Worm (Caenorhabditis elegans) whole organism, young adult: ENCODE data around the gene best-19.

ENCODE experiments used
- B0019.2 ChIP-seq: fragments of 200-800 bp; sonication (Bioruptor generic); conservative IDR thresholded peaks from 2 replicates; pipeline ENCODE4 v1.3.6; 2022; ENCODE audit warnings: missing genetic modification reagents, missing genetic modification characterization, missing compliant biosample characterization
- B0261.1 ChIP-seq: sonication (generic microtip); optimal IDR thresholded peaks from 2 replicates; lab custom pipeline; 2016; ENCODE audit warnings: mild to moderate bottlenecking, missing genetic modification characterization, moderate library complexity, missing compliant biosample characterization
- F23B12.7 ChIP-seq: sonication (generic microtip); optimal IDR thresholded peaks from 2 replicates; lab custom pipeline; 2017; ENCODE audit warnings: missing genetic modification characterization, mild to moderate bottlenecking, missing compliant biosample characterization, antibody characterized with exemption, moderate library complexity; ENCODE audit not compliant: insufficient read depth
- F37B4.10 ChIP-seq: fragments of 200-800 bp; sonication (Bioruptor generic); IDR thresholded peaks from 2 replicates; pipeline ENCODE4 v1.3.6; 2022; ENCODE audit warnings: missing genetic modification characterization, missing compliant biosample characterization
- F39B2.1 ChIP-seq: fragments of 200-800 bp; sonication (Bioruptor generic); IDR thresholded peaks from 2 replicates; pipeline ENCODE4 v1.3.6; 2022; ENCODE audit warnings: missing genetic modification reagents, missing genetic modification characterization, missing compliant biosample characterization
- F49E8.2 ChIP-seq: sonication (generic microtip); optimal IDR thresholded peaks from 3 replicates; lab custom pipeline; 2017; ENCODE audit warnings: missing genetic modification characterization, mild to moderate bottlenecking, missing compliant biosample characterization, antibody characterized with exemption, moderate library complexity; ENCODE audit not compliant: insufficient read depth
- F52B5.7 ChIP-seq: sonication (generic microtip); optimal IDR thresholded peaks from 2 replicates; lab custom pipeline; 2016; ENCODE audit warnings: mild to moderate bottlenecking, missing genetic modification characterization, missing compliant biosample characterization
- F55B11.4 ChIP-seq: sonication (generic microtip); optimal IDR thresholded peaks from 2 replicates; lab custom pipeline; 2016; ENCODE audit warnings: missing compliant biosample characterization, missing genetic modification characterization, borderline replicate concordance; ENCODE audit not compliant: insufficient read depth
- K12H6.12 ChIP-seq: fragments of 200-800 bp; sonication (Bioruptor generic); optimal IDR thresholded peaks from 2 replicates; lab custom pipeline; 2018; ENCODE audit warnings: mild to moderate bottlenecking, missing genetic modification characterization, missing compliant biosample characterization
- T07F8.4 ChIP-seq: sonication (generic microtip); optimal IDR thresholded peaks from 2 replicates; lab custom pipeline; 2016; ENCODE audit warnings: mild to moderate bottlenecking, missing genetic modification characterization, moderate library complexity, missing compliant biosample characterization
- T26A5.8 ChIP-seq: sonication (generic microtip); optimal IDR thresholded peaks from 2 replicates; lab custom pipeline; 2016; ENCODE audit warnings: missing genetic modification characterization, missing compliant biosample characterization
- akir-1 ChIP-seq: fragments of 200-800 bp; sonication (Bioruptor generic); optimal IDR thresholded peaks from 2 replicates; lab custom pipeline; 2018; ENCODE audit warnings: mild to moderate bottlenecking, missing genetic modification characterization, moderate library complexity, missing compliant biosample characterization
- ama-1 ChIP-seq, 3 experiments: fragments of 150-350 bp in 1 of 3; sonication (generic microtip) in 2 of 3; optimal IDR thresholded peaks; 2 replicates each; lab custom pipeline; 2014 to 2018; ENCODE audit warnings: missing biosample characterization in 2 of 3, missing genetic modification characterization in 2 of 3, missing genetic modification reagents in 2 of 3
- aptf-3 ChIP-seq: fragments of 200-800 bp; sonication (Bioruptor generic); IDR thresholded peaks from 2 replicates; pipeline ENCODE4 v1.3.6; 2022; ENCODE audit warnings: missing genetic modification characterization, missing compliant biosample characterization
- atf-7 ChIP-seq: sonication (generic microtip); optimal IDR thresholded peaks from 2 replicates; lab custom pipeline; 2017; ENCODE audit warnings: mild to moderate bottlenecking, missing genetic modification characterization, missing compliant biosample characterization
- athp-1 ChIP-seq: sonication (generic microtip); optimal IDR thresholded peaks from 2 replicates; lab custom pipeline; 2017; ENCODE audit warnings: mild to moderate bottlenecking, missing genetic modification characterization, missing compliant biosample characterization
- attf-3 ChIP-seq: fragments of 200-800 bp; sonication (Bioruptor generic); conservative IDR thresholded peaks from 2 replicates; pipeline ENCODE4 v1.3.6; 2022; ENCODE audit warnings: missing genetic modification reagents, missing genetic modification characterization, missing compliant biosample characterization
- attf-5 ChIP-seq: fragments of 200-800 bp; sonication (Bioruptor generic); optimal IDR thresholded peaks from 2 replicates; lab custom pipeline; 2018; ENCODE audit warnings: mild to moderate bottlenecking, missing genetic modification characterization, missing compliant biosample characterization
- bed-1 ChIP-seq: fragments of 200-800 bp; sonication (Bioruptor generic); IDR thresholded peaks from 2 replicates; pipeline ENCODE4 v1.3.6; 2022; ENCODE audit warnings: missing genetic modification reagents, missing genetic modification characterization, missing compliant biosample characterization
- ceh-27 ChIP-seq: fragments of 200-800 bp; sonication (Bioruptor generic); optimal IDR thresholded peaks from 2 replicates; lab custom pipeline; 2018; ENCODE audit warnings: mild to moderate bottlenecking, missing genetic modification characterization, moderate library complexity, missing compliant biosample characterization
- ceh-40 ChIP-seq: fragments of 200-800 bp; sonication (Bioruptor generic); IDR thresholded peaks from 2 replicates; pipeline ENCODE4 v1.3.6; 2022; ENCODE audit warnings: missing genetic modification characterization, missing compliant biosample characterization
- ceh-79 ChIP-seq: sonication (generic microtip); optimal IDR thresholded peaks from 2 replicates; lab custom pipeline; 2017; ENCODE audit warnings: mild to moderate bottlenecking, missing genetic modification characterization, missing compliant biosample characterization
- egrh-3 ChIP-seq: fragments of 200-800 bp; sonication (Bioruptor generic); IDR thresholded peaks from 2 replicates; pipeline ENCODE4 v1.3.6; 2022; ENCODE audit warnings: missing genetic modification reagents, missing genetic modification characterization, missing compliant biosample characterization
- hmg-1.2 ChIP-seq: fragments of 200-800 bp; sonication (Bioruptor generic); IDR thresholded peaks from 2 replicates; pipeline ENCODE4 v1.3.6; 2022; ENCODE audit warnings: missing genetic modification reagents, missing genetic modification characterization, missing compliant biosample characterization
- hsf-1 ChIP-seq: fragments of 200-800 bp; sonication (Bioruptor generic); IDR thresholded peaks from 2 replicates; pipeline ENCODE4 v1.3.6; 2022; ENCODE audit warnings: missing genetic modification reagents, missing genetic modification characterization, missing compliant biosample characterization
- lag-1 ChIP-seq: fragments of 200-800 bp; sonication (Bioruptor generic); IDR thresholded peaks from 2 replicates; pipeline ENCODE4 v1.3.6; 2022; ENCODE audit warnings: missing genetic modification reagents, missing genetic modification characterization, missing compliant biosample characterization
- let-607 ChIP-seq, 2 experiments: fragments of 200-800 bp in 1 of 2; sonication (Bioruptor generic) in 1 of 2; sonication (generic microtip) in 1 of 2; optimal IDR thresholded peaks; 2 replicates each; lab custom pipeline; 2016 to 2018; ENCODE audit warnings: mild to moderate bottlenecking in 2 of 2, missing compliant biosample characterization in 2 of 2, missing genetic modification characterization in 2 of 2, moderate library complexity in 2 of 2, missing genotype in 1 of 2
- lin-40 ChIP-seq: sonication (generic microtip); optimal IDR thresholded peaks from 2 replicates; lab custom pipeline; 2016; ENCODE audit warnings: missing genetic modification characterization, mild to moderate bottlenecking, missing compliant biosample characterization, missing genotype, missing genetic modification reagents
- lin-54 ChIP-seq: fragments of 200-800 bp; sonication (Bioruptor generic); optimal IDR thresholded peaks from 2 replicates; lab custom pipeline; 2018; ENCODE audit warnings: mild to moderate bottlenecking, missing genetic modification characterization, missing compliant biosample characterization
- lir-1 ChIP-seq: fragments of 200-800 bp; sonication (Bioruptor generic); conservative IDR thresholded peaks from 2 replicates; pipeline ENCODE4 v1.3.6; 2022; ENCODE audit warnings: missing genetic modification reagents, missing genetic modification characterization, missing compliant biosample characterization
- mes-4 ChIP-seq: sonication (generic microtip); optimal IDR thresholded peaks from 2 replicates; lab custom pipeline; 2016; ENCODE audit warnings: missing genotype, missing genetic modification characterization, missing compliant biosample characterization
- nfya-2 ChIP-seq: fragments of 200-800 bp; sonication (Bioruptor generic); IDR thresholded peaks from 2 replicates; pipeline ENCODE4 v1.3.6; 2022; ENCODE audit warnings: missing genetic modification reagents, missing genetic modification characterization, missing compliant biosample characterization
- nhr-179 ChIP-seq: sonication (generic microtip); optimal IDR thresholded peaks from 2 replicates; lab custom pipeline; 2016; ENCODE audit warnings: mild to moderate bottlenecking, missing genetic modification characterization, missing compliant biosample characterization
- nhr-80 ChIP-seq: sonication (generic microtip); optimal IDR thresholded peaks from 2 replicates; lab custom pipeline; 2016; ENCODE audit warnings: missing genetic modification characterization, missing compliant biosample characterization
- pbrm-1 ChIP-seq: fragments of 200-800 bp; sonication (Bioruptor generic); IDR thresholded peaks from 2 replicates; pipeline ENCODE4 v1.3.6; 2022; ENCODE audit warnings: missing genetic modification reagents, missing genetic modification characterization, missing compliant biosample characterization
- pha-4 ChIP-seq: fragments of 150-350 bp; sonication (generic microtip); optimal IDR thresholded peaks from 2 replicates; lab custom pipeline; 2014; ENCODE audit warnings: missing biosample characterization, missing genetic modification reagents, missing genetic modification characterization
- snpc-1.1 ChIP-seq: sonication (generic microtip); optimal IDR thresholded peaks from 2 replicates; lab custom pipeline; 2017; ENCODE audit warnings: missing genetic modification characterization, mild to moderate bottlenecking, missing compliant biosample characterization, antibody characterized with exemption, moderate library complexity, missing genotype, missing genetic modification reagents; ENCODE audit not compliant: insufficient read depth
- snpc-3.4 ChIP-seq: sonication (generic microtip); optimal IDR thresholded peaks from 2 replicates; lab custom pipeline; 2017; ENCODE audit warnings: missing genetic modification characterization, mild to moderate bottlenecking, missing compliant biosample characterization, antibody characterized with exemption, moderate library complexity, missing genotype, missing genetic modification reagents
- snpc-4 ChIP-seq, 5 experiments: fragments of 150-350 bp in 1 of 5; sonication (generic microtip) in 4 of 5; optimal IDR thresholded peaks; 2 replicates each; lab custom pipeline; 2014 to 2018; ENCODE audit warnings: missing genetic modification characterization in 5 of 5, missing biosample characterization in 3 of 5, antibody characterized with exemption in 2 of 5, mild to moderate bottlenecking in 2 of 5, missing compliant biosample characterization in 2 of 5, missing genotype in 2 of 5, moderate library complexity in 2 of 5, missing genetic modification reagents in 1 of 5
- tbp1 ChIP-seq: fragments of 200-800 bp; sonication (Bioruptor generic); optimal IDR thresholded peaks from 2 replicates; lab custom pipeline; 2018; ENCODE audit warnings: mild to moderate bottlenecking, missing genetic modification characterization, missing compliant biosample characterization
- unc-62 ChIP-seq: fragments of 150-350 bp; optimal IDR thresholded peaks from 2 replicates; lab custom pipeline; 2014; ENCODE audit warnings: missing biosample characterization, missing genetic modification reagents, missing genetic modification characterization
- xnd-1 ChIP-seq: sonication (generic microtip); optimal IDR thresholded peaks from 2 replicates; lab custom pipeline; 2016; ENCODE audit warnings: missing genotype, missing genetic modification reagents, missing genetic modification characterization, missing compliant biosample characterization
- zim-3 ChIP-seq: sonication (generic microtip); optimal IDR thresholded peaks from 2 replicates; lab custom pipeline; 2017; ENCODE audit warnings: mild to moderate bottlenecking, missing genetic modification characterization, moderate library complexity, missing compliant biosample characterization
- ztf-22 ChIP-seq: fragments of 200-800 bp; sonication (Bioruptor generic); optimal IDR thresholded peaks from 2 replicates; lab custom pipeline; 2018; ENCODE audit warnings: mild to moderate bottlenecking, missing genetic modification characterization, moderate library complexity, missing compliant biosample characterization
- ztf-28 ChIP-seq: fragments of 200-800 bp; sonication (Bioruptor generic); IDR thresholded peaks from 2 replicates; pipeline ENCODE4 v1.3.6; 2022; ENCODE audit warnings: missing genetic modification reagents, missing genetic modification characterization, missing compliant biosample characterization
- ztf-3 ChIP-seq: fragments of 200-800 bp; sonication (Bioruptor generic); optimal IDR thresholded peaks from 2 replicates; lab custom pipeline; 2018; ENCODE audit warnings: mild to moderate bottlenecking, missing genetic modification characterization, missing compliant biosample characterization

best-19 gene

ce11 chrIV:274185-274584 is 9.3 kb upstream of the best-19 start, which contains the start of gene sma-10:
TSS of gene sma-10 (plus strand) at chrIV:274420.
- TF ChIP-seq F39B2.1 (no peak), unc-62 (no peak), B0261.1 (no peak), F52B5.7 (tag; lab: Kevin White, UChicago) (no peak), K12H6.12 (tag; lab: Kevin White, UChicago) (no peak), let-607 (tag; optimal IDR thresholded peaks at IDR 0.05; lab: Kevin White, UChicago) (peak in 1 of 2 experiments; percentile 24), nhr-80 (tag; lab: Kevin White, UChicago) (peak; percentile 95), egrh-3 (GFP tag; lab: Robert Waterston, UW) (no peak), attf-5 (GFP tag; lab: Kevin White, UChicago) (peak; percentile 65), ama-1 (optimal IDR thresholded peaks at IDR 0.05; lab: Kevin White, UChicago) (no peak), ama-1 (GFP tag; optimal IDR thresholded peaks at IDR 0.05; lab: Kevin White, UChicago) (no peak), B0019.2 (GFP tag; lab: Robert Waterston, UW) (no peak), snpc-1.1 (tag; lab: Kevin White, UChicago) (no peak), xnd-1 (tag; lab: Kevin White, UChicago) (no peak), F23B12.7 (no peak), F37B4.10 (no peak), nfya-2 (no peak), hmg-1.2 (GFP tag; lab: Robert Waterston, UW) (peak; percentile 40; the same call in 1 of the 2 replicates), snpc-3.4 (tag; lab: Kevin White, UChicago) (no peak), atf-7 (tag; lab: Kevin White, UChicago) (peak; percentile 65), ceh-27 (GFP tag; lab: Kevin White, UChicago) (no peak), F49E8.2 (tag; lab: Kevin White, UChicago) (no peak), ceh-79 (tag; lab: Kevin White, UChicago) (no peak), nhr-179 (tag; lab: Kevin White, UChicago) (no peak), T07F8.4 (tag; lab: Kevin White, UChicago) (no peak), attf-3 (GFP tag; lab: Robert Waterston, UW) (no peak), hsf-1 (GFP tag; lab: Robert Waterston, UW) (no peak), lag-1 (GFP tag; lab: Robert Waterston, UW) (no peak), zim-3 (no peak), bed-1 (GFP tag; lab: Robert Waterston, UW) (no peak), ztf-28 (GFP tag; lab: Robert Waterston, UW) (no peak), mes-4 (no peak), T26A5.8 (tag; lab: Kevin White, UChicago) (no peak), akir-1 (no peak), snpc-4 (GFP tag; optimal IDR thresholded peaks at IDR 0.05; lab: Kevin White, UChicago) (no peak), snpc-4 (tag; optimal IDR thresholded peaks at IDR 0.05; lab: Kevin White, UChicago) (peak in 1 of 4 experiments; percentile 11), lin-40 (tag; lab: Kevin White, UChicago) (peak; percentile 55), F55B11.4 (no peak), lin-54 (GFP tag; lab: Kevin White, UChicago) (peak; percentile 11), ztf-22 (GFP tag; lab: Kevin White, UChicago) (peak; percentile 22), tbp1 (GFP tag; lab: Kevin White, UChicago) (peak; percentile 44), pbrm-1 (GFP tag; lab: Robert Waterston, UW) (no peak), ztf-3 (GFP tag; lab: Kevin White, UChicago) (no peak), athp-1 (no peak), lir-1 (no peak), ceh-40 (GFP tag; lab: Robert Waterston, UW) (no peak), aptf-3 (no peak), pha-4 (tag; lab: Kevin White, UChicago) (no peak)
